Worm (Caenorhabditis elegans): ENCODE results near the gene srg-9.

DNA sequence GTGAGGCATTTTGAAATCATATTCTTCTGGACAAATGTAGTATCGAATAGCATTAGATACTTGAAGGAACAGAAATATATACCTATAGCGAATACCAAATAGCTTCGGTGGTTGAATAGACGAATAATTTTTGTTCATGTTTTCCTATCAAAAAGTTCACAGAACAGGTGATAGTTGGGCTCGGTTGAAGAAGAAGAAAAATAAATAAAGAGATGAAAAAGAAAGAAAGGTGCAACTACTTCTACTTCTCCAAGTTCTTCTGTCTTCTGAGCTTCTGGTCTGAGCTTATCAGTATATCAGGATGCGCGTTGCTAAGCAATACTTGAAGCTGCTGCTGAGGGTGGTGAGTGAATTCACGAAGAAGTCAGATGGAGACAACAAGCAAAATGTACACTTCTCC, 42.7 kb downstream of the srg-9 start, which contains the start of gene C23G10.10:
- TF ChIP-seq unc-62 (GFP tag; optimal IDR thresholded peaks at IDR 0.05 in 1 of 2) (no peak), unc-62 (tag; optimal IDR thresholded peaks at IDR 0.05) (no peak), dpl-1 (GFP tag; optimal IDR thresholded peaks at IDR 0.05) (no peak), ZK337.2 (GFP tag; IDR thresholded peaks at IDR 0.05) (no peak), aly-2 (tag; optimal IDR thresholded peaks at IDR 0.05) (no peak), mdt-29 (GFP tag; IDR thresholded peaks at IDR 0.05) (no peak), lim-7 (GFP tag; IDR thresholded peaks at IDR 0.05) (no peak), skn-1 (tag; optimal IDR thresholded peaks at IDR 0.05) (no peak)

All from whole organism, L4 larva.